Worm (Caenorhabditis elegans): Measurements from ENCODE around the gene F58G1.2.

The F58G1.2 gene

DNA sequence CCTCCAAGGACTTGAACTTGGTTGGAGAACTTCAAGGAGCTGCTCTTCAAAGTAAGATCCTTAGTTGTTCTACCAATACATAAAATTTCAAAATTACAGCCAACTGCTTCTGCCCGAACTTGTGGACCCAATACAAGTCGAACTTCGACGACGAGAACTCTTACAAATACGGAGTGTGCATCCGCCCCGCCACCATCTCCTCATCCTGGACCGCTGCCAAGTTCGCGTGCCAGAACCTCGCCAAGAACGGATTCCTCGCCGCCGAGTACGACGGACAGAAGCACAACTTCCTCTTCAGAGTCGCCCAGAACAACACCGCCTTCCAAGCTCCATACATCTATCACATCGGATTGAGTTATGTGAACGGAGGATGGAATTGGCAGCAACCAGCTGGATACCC, 22.1 kb downstream of the F58G1.2 start:
- TF ChIP-seq ztf-23 (GFP tag; IDR thresholded peaks at IDR 0.05): no peak
- TF ChIP-seq T22C8.4 (GFP tag; IDR thresholded peaks at IDR 0.05): no peak
- TF ChIP-seq flt-1 (GFP tag; IDR thresholded peaks at IDR 0.05): no peak
- TF ChIP-seq med-1 (GFP tag; optimal IDR thresholded peaks at IDR 0.05; ENCODE audit: insufficient read depth): no peak
- TF ChIP-seq tab-1 (GFP tag; IDR thresholded peaks at IDR 0.05): no peak
- no peak for TF ChIP-seq klf-2 (GFP tag; conservative IDR thresholded peaks at IDR 0.05)
- TF ChIP-seq ref-1 (GFP tag; conservative IDR thresholded peaks at IDR 0.05): no peak
- TF ChIP-seq cog-1 (tag; optimal IDR thresholded peaks at IDR 0.05): no peak
- no peak for TF ChIP-seq ztf-29 (GFP tag; IDR thresholded peaks at IDR 0.05)

DNA sequence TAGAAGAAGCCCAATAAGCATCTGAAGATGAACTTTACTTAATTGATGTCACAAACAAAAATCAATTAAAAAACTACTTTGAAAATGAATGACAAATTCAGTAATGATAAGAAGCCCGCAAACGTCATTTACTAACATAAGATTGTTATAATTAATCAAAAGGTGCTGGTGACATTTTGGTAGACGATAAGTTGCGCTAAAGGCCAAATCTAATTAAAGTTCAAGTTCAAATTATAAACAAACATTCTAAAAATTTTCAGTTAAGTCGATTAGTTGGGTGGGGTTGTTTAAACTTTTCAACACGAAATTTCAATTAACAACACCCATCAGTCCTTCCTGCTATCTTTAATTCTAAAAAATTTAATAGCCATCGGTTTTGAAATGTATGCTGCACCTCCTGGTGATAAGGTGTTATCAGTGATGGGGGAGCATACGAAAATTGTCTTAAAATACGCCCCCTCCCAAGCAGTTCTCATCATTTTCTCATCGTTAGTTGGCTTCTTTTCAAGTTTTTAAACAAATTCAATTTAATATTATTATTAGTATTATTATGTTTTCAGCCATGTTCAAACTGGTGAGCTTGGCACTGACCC, 23.6 kb downstream of the F58G1.2 start, which contains the start of the genes clec-62 and clec-63:
TSS of gene clec-62 (minus strand) at position 51 of the 593 bp plus-strand sequence.
TSS of gene clec-63 (plus strand) at position 561 of the 593 bp plus-strand sequence.
- TF ChIP-seq cog-1 (tag; optimal IDR thresholded peaks at IDR 0.05): no peak

DNA sequence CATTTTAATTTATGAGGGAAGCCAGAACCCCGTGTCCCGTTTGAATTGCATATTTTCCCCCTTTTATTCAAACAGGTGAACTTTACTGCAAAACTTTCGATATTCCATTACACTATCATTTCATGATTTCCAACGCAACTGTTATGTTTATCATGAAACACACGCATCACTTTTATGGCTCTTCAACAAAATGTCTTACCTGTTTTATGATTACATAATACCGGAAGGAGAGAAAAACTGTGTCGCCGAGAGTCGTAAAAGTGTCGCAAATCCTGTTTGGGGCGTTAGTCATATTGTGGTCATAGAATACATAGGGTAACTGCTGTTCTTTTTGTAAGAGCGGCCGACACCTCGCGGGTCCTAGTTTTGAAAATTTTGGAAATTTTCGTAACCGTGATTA, 26.4 kb downstream of the F58G1.2 start:
- TF ChIP-seq ztf-23 (GFP tag; IDR thresholded peaks at IDR 0.05): no peak
- TF ChIP-seq ref-1 (GFP tag; conservative IDR thresholded peaks at IDR 0.05): no peak
- no peak for TF ChIP-seq ztf-29 (GFP tag; IDR thresholded peaks at IDR 0.05)
- no peak for TF ChIP-seq flt-1 (GFP tag; IDR thresholded peaks at IDR 0.05)
- no peak for TF ChIP-seq cog-1 (tag; optimal IDR thresholded peaks at IDR 0.05)
- TF ChIP-seq med-1 (GFP tag; optimal IDR thresholded peaks at IDR 0.05; ENCODE audit: insufficient read depth): no peak
- TF ChIP-seq tab-1 (GFP tag; IDR thresholded peaks at IDR 0.05): no peak
- no peak for TF ChIP-seq klf-2 (GFP tag; conservative IDR thresholded peaks at IDR 0.05)
- no peak for TF ChIP-seq T22C8.4 (GFP tag; IDR thresholded peaks at IDR 0.05)

DNA sequence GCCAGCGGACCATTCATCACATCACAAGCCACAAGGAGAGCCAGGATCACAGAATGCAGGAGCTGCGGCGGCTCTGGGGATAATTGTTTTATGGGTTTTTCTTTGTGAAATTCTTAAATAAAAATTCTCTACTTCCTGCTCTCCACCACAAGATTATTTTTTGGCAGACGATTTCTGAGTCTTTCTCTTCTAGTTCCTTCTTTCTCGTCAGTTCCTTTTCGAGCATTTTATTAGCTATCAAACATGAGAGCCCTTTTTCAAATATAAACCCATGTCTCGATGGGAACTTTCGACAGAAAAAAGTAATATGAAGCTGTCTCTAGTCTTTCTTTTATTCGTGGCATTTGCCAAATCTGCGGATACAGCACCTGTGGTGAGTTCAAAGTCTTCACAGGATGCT, 30.3 kb downstream of the F58G1.2 start, which contains the start of gene F35C5.3:
TSS of gene F35C5.3 (plus strand) at position 301 of the 400 bp plus-strand sequence.
- TF ChIP-seq klf-2 (GFP tag; conservative IDR thresholded peaks at IDR 0.05): no peak
- no peak for TF ChIP-seq cog-1 (tag; optimal IDR thresholded peaks at IDR 0.05)
- no peak for TF ChIP-seq med-1 (GFP tag; optimal IDR thresholded peaks at IDR 0.05; ENCODE audit: insufficient read depth)
- no peak for TF ChIP-seq ref-1 (GFP tag; conservative IDR thresholded peaks at IDR 0.05)
- TF ChIP-seq ztf-23 (GFP tag; IDR thresholded peaks at IDR 0.05): no peak
- no peak for TF ChIP-seq T22C8.4 (GFP tag; IDR thresholded peaks at IDR 0.05)
- TF ChIP-seq ztf-29 (GFP tag; IDR thresholded peaks at IDR 0.05): no peak
- TF ChIP-seq flt-1 (GFP tag; IDR thresholded peaks at IDR 0.05): no peak
- TF ChIP-seq tab-1 (GFP tag; IDR thresholded peaks at IDR 0.05): no peak

DNA sequence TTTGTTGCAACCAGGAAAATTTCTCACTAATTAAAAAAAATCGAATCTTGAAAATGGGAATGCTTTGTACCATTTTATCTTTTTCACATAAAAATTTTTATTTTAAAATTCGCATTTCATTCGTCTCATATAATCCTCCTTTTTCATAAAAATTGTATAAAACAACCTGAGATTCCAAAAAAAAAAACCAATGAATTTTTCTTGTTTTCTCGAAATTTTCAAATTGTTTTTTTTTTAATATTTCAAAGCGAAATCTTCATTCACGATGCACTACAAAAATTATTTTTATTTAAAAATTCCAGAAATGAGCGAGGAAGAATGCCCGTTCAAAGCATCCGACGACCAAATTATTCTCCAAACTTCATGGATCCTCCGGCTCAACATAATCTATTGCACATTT, 33.8 kb downstream of the F58G1.2 start, which contains the start of gene sra-14:
TSS of gene sra-14 (plus strand) at position 301 of the 400 bp plus-strand sequence.
- TF ChIP-seq flt-1 (GFP tag; IDR thresholded peaks at IDR 0.05) (no peak), cog-1 (tag; optimal IDR thresholded peaks at IDR 0.05) (no peak), ztf-23 (GFP tag; IDR thresholded peaks at IDR 0.05) (no peak), tab-1 (GFP tag; IDR thresholded peaks at IDR 0.05) (no peak)

DNA sequence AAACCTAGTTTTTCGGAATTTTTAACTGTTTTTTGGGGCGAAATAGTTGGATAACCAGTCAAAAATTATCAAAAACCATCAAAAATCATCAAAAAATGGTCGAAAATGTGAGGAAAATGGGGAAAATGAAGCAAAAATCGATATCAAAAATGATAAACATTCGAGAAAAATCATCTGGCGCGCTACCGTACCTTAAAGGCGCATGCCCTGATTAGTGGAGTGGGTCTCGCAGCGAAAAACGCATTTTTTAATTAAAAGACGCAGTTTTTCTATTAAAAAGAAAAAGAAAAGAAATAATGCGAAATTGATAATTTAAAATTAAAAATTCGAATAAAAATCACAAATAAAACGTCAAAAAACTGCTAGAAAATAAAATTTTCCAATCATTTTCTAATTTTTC, 38.4 kb downstream of the F58G1.2 start, which contains the start of gene F35C5.1:
TSS of gene F35C5.1 (plus strand) at position 399 of the 400 bp plus-strand sequence.
- TF ChIP-seq klf-2 (GFP tag; conservative IDR thresholded peaks at IDR 0.05): no peak
- TF ChIP-seq cog-1 (tag; optimal IDR thresholded peaks at IDR 0.05): no peak
- TF ChIP-seq ztf-23 (GFP tag; IDR thresholded peaks at IDR 0.05): no peak
- TF ChIP-seq tab-1 (GFP tag; IDR thresholded peaks at IDR 0.05): no peak
- no peak for TF ChIP-seq ref-1 (GFP tag; conservative IDR thresholded peaks at IDR 0.05)
- no peak for TF ChIP-seq med-1 (GFP tag; optimal IDR thresholded peaks at IDR 0.05; ENCODE audit: insufficient read depth)
- TF ChIP-seq flt-1 (GFP tag; IDR thresholded peaks at IDR 0.05): no peak
- TF ChIP-seq ztf-29 (GFP tag; IDR thresholded peaks at IDR 0.05): no peak
- TF ChIP-seq T22C8.4 (GFP tag; IDR thresholded peaks at IDR 0.05): no peak

DNA sequence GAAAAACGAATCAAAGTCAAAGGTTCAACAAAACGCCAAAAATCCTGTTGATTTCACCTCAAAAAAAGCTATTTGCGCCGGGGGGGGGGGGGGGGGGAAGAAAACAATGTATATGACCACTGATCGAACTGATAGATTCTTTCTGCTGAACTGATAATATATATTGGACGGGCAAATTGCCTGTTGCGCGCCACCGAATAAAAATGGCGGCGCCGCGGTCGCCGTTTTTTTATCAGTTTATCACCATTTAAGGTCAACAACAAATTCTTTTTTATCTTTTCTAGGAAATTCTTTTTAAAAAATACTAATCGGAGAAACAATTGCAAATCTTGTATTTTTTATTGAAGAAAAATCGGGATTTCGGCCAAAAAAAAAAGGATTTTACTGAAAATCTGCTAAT, 39.1 kb downstream of the F58G1.2 start:
- TF ChIP-seq T22C8.4 (GFP tag; IDR thresholded peaks at IDR 0.05) (no peak), ref-1 (GFP tag; conservative IDR thresholded peaks at IDR 0.05) (no peak), med-1 (GFP tag; optimal IDR thresholded peaks at IDR 0.05; ENCODE audit: insufficient read depth) (no peak), flt-1 (GFP tag; IDR thresholded peaks at IDR 0.05) (no peak), ztf-23 (GFP tag; IDR thresholded peaks at IDR 0.05) (no peak), tab-1 (GFP tag; IDR thresholded peaks at IDR 0.05) (no peak)

DNA sequence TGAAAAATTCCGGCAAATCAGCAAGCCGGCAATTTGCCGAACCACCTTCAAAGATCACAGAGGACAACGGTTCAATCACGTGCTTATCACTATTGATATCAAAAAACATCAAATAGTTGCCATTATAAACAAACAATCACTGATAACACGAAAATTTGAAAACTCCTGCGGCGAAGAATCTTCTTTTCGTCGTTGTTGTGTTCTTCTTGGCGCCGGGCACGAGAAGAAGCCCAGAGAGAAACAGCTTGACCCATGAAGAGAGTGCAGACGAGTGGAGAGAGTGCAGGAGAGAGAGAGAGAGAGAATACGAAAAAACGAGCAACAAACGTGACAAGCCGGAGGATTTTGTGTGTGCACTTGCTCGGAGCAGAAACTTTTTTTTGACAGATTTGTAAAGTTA, 40.1 kb downstream of the F58G1.2 start:
- TF ChIP-seq klf-2 (GFP tag; conservative IDR thresholded peaks at IDR 0.05) (no peak), ztf-29 (GFP tag; IDR thresholded peaks at IDR 0.05) (no peak), tab-1 (GFP tag; IDR thresholded peaks at IDR 0.05) (no peak), med-1 (GFP tag; optimal IDR thresholded peaks at IDR 0.05; ENCODE audit: insufficient read depth) (no peak), ref-1 (GFP tag; conservative IDR thresholded peaks at IDR 0.05) (no peak), flt-1 (GFP tag; IDR thresholded peaks at IDR 0.05) (no peak), cog-1 (tag; optimal IDR thresholded peaks at IDR 0.05) (no peak), T22C8.4 (GFP tag; IDR thresholded peaks at IDR 0.05) (no peak), ztf-23 (GFP tag; IDR thresholded peaks at IDR 0.05) (no peak)

DNA sequence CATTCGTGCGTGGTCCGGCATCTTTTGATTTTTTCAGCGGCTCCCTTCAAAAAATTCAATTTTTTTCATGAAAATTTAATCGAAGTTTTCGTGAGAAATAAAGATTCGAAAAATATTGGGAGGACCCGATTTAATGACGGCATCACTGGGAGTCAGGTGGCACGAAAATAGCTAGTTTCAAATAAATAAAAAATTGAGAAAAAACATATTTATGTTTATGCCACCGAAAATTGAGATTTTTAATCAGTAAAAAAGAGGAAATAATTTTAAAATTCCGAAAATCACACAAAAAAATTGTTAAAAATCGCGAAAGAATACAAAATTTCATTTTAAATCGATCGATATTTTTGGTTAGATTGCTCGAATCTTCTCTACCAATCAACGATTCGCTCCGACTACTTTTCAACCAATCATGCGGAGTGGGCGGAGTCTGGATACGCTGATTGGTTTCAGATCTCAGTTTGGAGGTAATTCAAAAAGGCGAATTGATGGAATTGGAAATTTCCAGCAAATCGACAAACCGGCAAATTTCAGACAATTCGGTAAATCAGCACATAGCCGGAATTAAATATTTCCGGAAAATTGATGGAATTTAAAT, 40.6 kb downstream of the F58G1.2 start, which contains the start of gene gsy-1:
TSS of gene gsy-1 (minus strand) at position 51 of the 598 bp plus-strand sequence.
- TF ChIP-seq ref-1 (GFP tag; conservative IDR thresholded peaks at IDR 0.05) (no peak), flt-1 (GFP tag; IDR thresholded peaks at IDR 0.05) (no peak), med-1 (GFP tag; optimal IDR thresholded peaks at IDR 0.05; ENCODE audit: insufficient read depth) (no peak), ztf-29 (GFP tag; IDR thresholded peaks at IDR 0.05) (no peak), ztf-23 (GFP tag; IDR thresholded peaks at IDR 0.05) (no peak), tab-1 (GFP tag; IDR thresholded peaks at IDR 0.05) (no peak)

DNA sequence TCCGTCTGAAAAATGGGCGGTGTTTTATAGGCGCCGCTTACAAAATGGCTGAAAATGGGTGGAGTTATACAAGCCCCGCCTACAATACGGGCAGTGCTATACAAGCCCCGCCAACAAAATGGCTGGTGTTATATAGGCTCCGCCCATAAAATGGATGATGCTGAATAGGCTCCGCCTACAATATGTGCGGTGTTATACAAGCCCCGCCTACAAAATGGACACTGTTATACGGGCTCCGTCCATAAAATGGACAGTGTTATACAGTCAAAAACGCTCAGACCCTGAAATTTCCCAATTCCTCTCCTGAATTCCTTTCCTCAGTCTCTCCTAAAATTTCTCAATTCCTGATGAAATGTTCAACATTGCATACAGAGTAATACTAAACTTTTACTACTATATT, 52.7 kb downstream of the F58G1.2 start:
- TF ChIP-seq ztf-29 (GFP tag; IDR thresholded peaks at IDR 0.05) (no peak), ztf-23 (GFP tag; IDR thresholded peaks at IDR 0.05) (no peak), tab-1 (GFP tag; IDR thresholded peaks at IDR 0.05) (no peak), T22C8.4 (GFP tag; IDR thresholded peaks at IDR 0.05) (no peak), flt-1 (GFP tag; IDR thresholded peaks at IDR 0.05) (no peak), cog-1 (tag; optimal IDR thresholded peaks at IDR 0.05) (no peak), ref-1 (GFP tag; conservative IDR thresholded peaks at IDR 0.05) (no peak), klf-2 (GFP tag; conservative IDR thresholded peaks at IDR 0.05) (no peak), med-1 (GFP tag; optimal IDR thresholded peaks at IDR 0.05; ENCODE audit: insufficient read depth) (no peak)

All from whole organism, midembryonic.